Worm (Caenorhabditis elegans) whole organism, mixed stage, embryonic: ENCODE results near the gene srh-266.

Experiments
- M03D4.4 ChIP-seq: sonication (generic microtip); optimal IDR thresholded peaks from 2 replicates; lab custom pipeline; 2017; ENCODE audit warnings: mild to moderate bottlenecking, missing genetic modification characterization, missing compliant biosample characterization
- blmp-1 ChIP-seq: fragments of 150-350 bp; optimal IDR thresholded peaks from 2 replicates; lab custom pipeline; 2014; ENCODE audit warnings: missing biosample characterization, missing genetic modification characterization
- ceh-43 ChIP-seq: fragments of 200-800 bp; sonication (Bioruptor generic); optimal IDR thresholded peaks from 2 replicates; lab custom pipeline; 2018; ENCODE audit warnings: mild to moderate bottlenecking, missing genetic modification characterization, moderate library complexity, missing compliant biosample characterization
- ceh-83 ChIP-seq: fragments of 200-800 bp; sonication (Bioruptor generic); optimal IDR thresholded peaks from 2 replicates; lab custom pipeline; 2018; ENCODE audit warnings: mild to moderate bottlenecking, missing genetic modification characterization, missing compliant biosample characterization
- ces-1 ChIP-seq: fragments of 150-350 bp; optimal IDR thresholded peaks from 2 replicates; lab custom pipeline; 2014; ENCODE audit warnings: missing biosample characterization, missing genetic modification reagents, missing genetic modification characterization
- cnd-1 ChIP-seq: fragments of 200-800 bp; sonication (Bioruptor generic); optimal IDR thresholded peaks from 2 replicates; lab custom pipeline; 2018; ENCODE audit warnings: mild to moderate bottlenecking, missing genetic modification characterization, missing compliant biosample characterization
- drap-1 ChIP-seq: fragments of 200-800 bp; sonication (Bioruptor generic); optimal IDR thresholded peaks from 3 replicates; lab custom pipeline; 2018; ENCODE audit warnings: mild to moderate bottlenecking, missing genetic modification characterization, missing compliant biosample characterization
- elt-1 ChIP-seq: sonication (generic microtip); optimal IDR thresholded peaks from 2 replicates; lab custom pipeline; 2017; ENCODE audit warnings: missing genetic modification characterization, mild to moderate bottlenecking, missing compliant biosample characterization, antibody characterized with exemption, moderate library complexity, borderline replicate concordance; ENCODE audit not compliant: insufficient read depth
- elt-3 ChIP-seq: fragments of 150-350 bp; optimal IDR thresholded peaks from 2 replicates; lab custom pipeline; 2014; ENCODE audit warnings: missing biosample characterization, missing genetic modification characterization
- flh-1 ChIP-seq: fragments of 200-800 bp; sonication (Bioruptor generic); optimal IDR thresholded peaks from 2 replicates; lab custom pipeline; 2018; ENCODE audit warnings: mild to moderate bottlenecking, missing genetic modification characterization, moderate library complexity, missing compliant biosample characterization
- hlh-1 ChIP-seq: fragments of 150-350 bp; optimal IDR thresholded peaks from 2 replicates; lab custom pipeline; 2014; ENCODE audit warnings: missing biosample characterization, missing genetic modification reagents, missing genetic modification characterization
- lin-13 ChIP-seq: fragments of 150-350 bp; optimal IDR thresholded peaks from 2 replicates; lab custom pipeline; 2014; ENCODE audit warnings: missing biosample characterization, missing genetic modification characterization
- lin-32 ChIP-seq: fragments of 200-800 bp; sonication (Bioruptor generic); optimal IDR thresholded peaks from 2 replicates; lab custom pipeline; 2018; ENCODE audit warnings: mild to moderate bottlenecking, missing genetic modification characterization, missing compliant biosample characterization
- lsy-2 ChIP-seq: fragments of 150-350 bp; optimal IDR thresholded peaks from 2 replicates; lab custom pipeline; 2014; ENCODE audit warnings: missing biosample characterization, missing genetic modification characterization
- mab-5 ChIP-seq: fragments of 150-350 bp; optimal IDR thresholded peaks from 2 replicates; lab custom pipeline; 2014; ENCODE audit warnings: missing biosample characterization, missing genetic modification characterization
- mls-2 ChIP-seq: sonication (generic microtip); optimal IDR thresholded peaks from 2 replicates; lab custom pipeline; 2016; ENCODE audit warnings: mild to moderate bottlenecking, missing genetic modification characterization, moderate library complexity, missing compliant biosample characterization
- nhr-12 ChIP-seq: fragments of 150-350 bp; optimal IDR thresholded peaks from 2 replicates; lab custom pipeline; 2014; ENCODE audit warnings: missing biosample characterization, missing genetic modification characterization
- nhr-2 ChIP-seq: fragments of 150-350 bp; optimal IDR thresholded peaks from 2 replicates; lab custom pipeline; 2014; ENCODE audit warnings: missing biosample characterization, missing genetic modification characterization
- nhr-237 ChIP-seq: fragments of 150-350 bp; optimal IDR thresholded peaks from 2 replicates; lab custom pipeline; 2014; ENCODE audit warnings: missing biosample characterization, missing genetic modification characterization
- nhr-28 ChIP-seq: fragments of 150-350 bp; optimal IDR thresholded peaks from 2 replicates; lab custom pipeline; 2014; ENCODE audit warnings: missing biosample characterization, missing genetic modification characterization
- nhr-76 ChIP-seq: sonication (generic microtip); optimal IDR thresholded peaks from 2 replicates; lab custom pipeline; 2017; ENCODE audit warnings: missing biosample characterization, missing genetic modification characterization
- sem-2 ChIP-seq: fragments of 200-800 bp; sonication (Bioruptor generic); optimal IDR thresholded peaks from 2 replicates; lab custom pipeline; 2018; ENCODE audit warnings: mild to moderate bottlenecking, missing genetic modification characterization, missing compliant biosample characterization
- snpc-4 ChIP-seq: fragments of 150-350 bp; optimal IDR thresholded peaks from 2 replicates; lab custom pipeline; 2014; ENCODE audit warnings: missing biosample characterization, missing genetic modification characterization
- sptf-1 ChIP-seq: sonication (generic microtip); optimal IDR thresholded peaks from 2 replicates; lab custom pipeline; 2017; ENCODE audit warnings: mild to moderate bottlenecking, missing genetic modification characterization, moderate library complexity, missing compliant biosample characterization
- tbx-8 ChIP-seq: fragments of 200-800 bp; sonication (Bioruptor generic); optimal IDR thresholded peaks from 2 replicates; lab custom pipeline; 2018; ENCODE audit warnings: mild to moderate bottlenecking, missing genetic modification characterization, moderate library complexity, missing compliant biosample characterization
- unc-120 ChIP-seq: sonication (generic microtip); optimal IDR thresholded peaks from 2 replicates; lab custom pipeline; 2017; ENCODE audit warnings: missing genetic modification characterization, missing compliant biosample characterization; ENCODE audit not compliant: poor library complexity, severe bottlenecking
- unc-39 ChIP-seq: fragments of 150-350 bp; optimal IDR thresholded peaks from 2 replicates; lab custom pipeline; 2014; ENCODE audit warnings: missing biosample characterization, missing genetic modification characterization
- unc-62 ChIP-seq: fragments of 150-350 bp; optimal IDR thresholded peaks from 2 replicates; lab custom pipeline; 2014; ENCODE audit warnings: missing biosample characterization, missing genetic modification reagents, missing genetic modification characterization

The srh-266 gene

ce11 chrV:636281-636680, 28.3 kb upstream of the srh-266 start, which contains the start of gene pals-31:
Gene pals-31 (plus strand): TSS chrV:636581.
- no peak for TF ChIP-seq ceh-83 (GFP tag; lab: Kevin White, UChicago)
- TF ChIP-seq ceh-43 (GFP tag; lab: Kevin White, UChicago), result no peak
- TF ChIP-seq nhr-28 (tag; lab: Kevin White, UChicago), result no peak
- no peak for TF ChIP-seq lsy-2 (tag; lab: Kevin White, UChicago)
- TF ChIP-seq sptf-1 (tag; lab: Kevin White, UChicago), result no peak
- no peak for TF ChIP-seq hlh-1
- TF ChIP-seq drap-1 (GFP tag; lab: Kevin White, UChicago), result no peak
- TF ChIP-seq unc-120, result no peak
- TF ChIP-seq mls-2 (tag; lab: Kevin White, UChicago), result no peak

ce11 chrV:638328-638727, 26.3 kb upstream of the srh-266 start, which contains the start of gene srj-37:
Gene srj-37 (plus strand): TSS chrV:638628.
- TF ChIP-seq sptf-1 (tag; lab: Kevin White, UChicago) (no peak), nhr-28 (tag; lab: Kevin White, UChicago) (no peak)

ce11 chrV:642750-643149, 21.8 kb upstream of the srh-266 start, which contains the start of gene nhr-190:
Gene nhr-190 (minus strand): TSS chrV:642924.
- no peak for TF ChIP-seq unc-39
- TF ChIP-seq lin-13 (tag; lab: Kevin White, UChicago), result no peak
- TF ChIP-seq unc-62 (GFP tag; lab: Kevin White, UChicago), result no peak
- TF ChIP-seq unc-120, result peak; percentile 22
- no peak for TF ChIP-seq nhr-28 (tag; lab: Kevin White, UChicago)
- no peak for TF ChIP-seq sptf-1 (tag; lab: Kevin White, UChicago)
- TF ChIP-seq mls-2 (tag; lab: Kevin White, UChicago), result no peak
- no peak for TF ChIP-seq lin-32
- TF ChIP-seq elt-1, result no peak
- TF ChIP-seq sem-2, result no peak
- TF ChIP-seq mab-5 (tag; lab: Kevin White, UChicago), result no peak
- TF ChIP-seq nhr-2 (tag; lab: Kevin White, UChicago), result no peak
- no peak for TF ChIP-seq snpc-4 (tag; lab: Kevin White, UChicago)
- TF ChIP-seq lsy-2 (tag; lab: Kevin White, UChicago), result no peak
- peak; percentile 41 for TF ChIP-seq ces-1 (GFP tag; lab: Kevin White, UChicago)
- no peak for TF ChIP-seq flh-1
- no peak for TF ChIP-seq elt-3
- TF ChIP-seq, all 35 proteins: peak for 2

- TF ChIP-seq unc-62 (GFP tag; lab: Kevin White, UChicago) (no peak), cnd-1 (tag; lab: Kevin White, UChicago) (no peak), mab-5 (tag; lab: Kevin White, UChicago) (no peak), flh-1 (no peak)
- TF ChIP-seq, all 35 proteins: peak for 0
These were observed 18.5 kb upstream of the srh-266 start, which contains the start of gene F48G7.12 for ce11 chrV:646129-646528. Gene F48G7.12 (minus strand): TSS chrV:646229.

ce11 chrV:646888-647287, 17.7 kb upstream of the srh-266 start, which contains the start of gene ugt-42:
Gene ugt-42 (plus strand): TSS chrV:647188.
- TF ChIP-seq drap-1 (GFP tag; lab: Kevin White, UChicago), result no peak
- TF ChIP-seq nhr-237 (tag; lab: Kevin White, UChicago), result no peak
- TF ChIP-seq nhr-76 (tag; lab: Kevin White, UChicago), result no peak
- no peak for TF ChIP-seq nhr-12 (tag; lab: Kevin White, UChicago)
- TF ChIP-seq mab-5 (tag; lab: Kevin White, UChicago), result no peak
- TF ChIP-seq M03D4.4, result no peak
- no peak for TF ChIP-seq nhr-2 (tag; lab: Kevin White, UChicago)
- TF ChIP-seq tbx-8, result no peak
- no peak for TF ChIP-seq unc-120
- no peak for TF ChIP-seq unc-62 (GFP tag; lab: Kevin White, UChicago)

- no peak for TF ChIP-seq ces-1 (GFP tag; lab: Kevin White, UChicago)
- no peak for TF ChIP-seq drap-1 (GFP tag; lab: Kevin White, UChicago)
- no peak for TF ChIP-seq blmp-1
- no peak for TF ChIP-seq flh-1
- no peak for TF ChIP-seq cnd-1 (tag; lab: Kevin White, UChicago)
- TF ChIP-seq hlh-1, result no peak
- TF ChIP-seq nhr-28 (tag; lab: Kevin White, UChicago), result no peak
- no peak for TF ChIP-seq sptf-1 (tag; lab: Kevin White, UChicago)
- no peak for TF ChIP-seq ceh-43 (GFP tag; lab: Kevin White, UChicago)
- TF ChIP-seq mab-5 (tag; lab: Kevin White, UChicago), result no peak
These were observed 11.7 kb upstream of the srh-266 start, which contains the start of gene srj-5 for ce11 chrV:652940-653339. Gene srj-5 (minus strand): TSS chrV:653040.
